Worm (Caenorhabditis elegans) whole organism, mixed stage, embryonic: ENCODE measurements around the gene plpr-1.
A peak's percentile ranks its signal among the peaks of the same experiment; 100 is the strongest.

Source experiments
- M03D4.4 ChIP-seq: sonication (generic microtip); optimal IDR thresholded peaks from 2 replicates; lab custom pipeline; 2017; ENCODE audit warnings: mild to moderate bottlenecking, missing genetic modification characterization, missing compliant biosample characterization
- blmp-1 ChIP-seq: fragments of 150-350 bp; optimal IDR thresholded peaks from 2 replicates; lab custom pipeline; 2014; ENCODE audit warnings: missing biosample characterization, missing genetic modification characterization
- ceh-39 ChIP-seq: fragments of 150-350 bp; optimal IDR thresholded peaks from 2 replicates; lab custom pipeline; 2014; ENCODE audit warnings: missing biosample characterization, missing genetic modification characterization
- ceh-43 ChIP-seq: fragments of 200-800 bp; sonication (Bioruptor generic); optimal IDR thresholded peaks from 2 replicates; lab custom pipeline; 2018; ENCODE audit warnings: mild to moderate bottlenecking, missing genetic modification characterization, moderate library complexity, missing compliant biosample characterization
- ces-1 ChIP-seq: fragments of 150-350 bp; optimal IDR thresholded peaks from 2 replicates; lab custom pipeline; 2014; ENCODE audit warnings: missing biosample characterization, missing genetic modification reagents, missing genetic modification characterization
- drap-1 ChIP-seq: fragments of 200-800 bp; sonication (Bioruptor generic); optimal IDR thresholded peaks from 3 replicates; lab custom pipeline; 2018; ENCODE audit warnings: mild to moderate bottlenecking, missing genetic modification characterization, missing compliant biosample characterization
- elt-1 ChIP-seq: sonication (generic microtip); optimal IDR thresholded peaks from 2 replicates; lab custom pipeline; 2017; ENCODE audit warnings: missing genetic modification characterization, mild to moderate bottlenecking, missing compliant biosample characterization, antibody characterized with exemption, moderate library complexity, borderline replicate concordance; ENCODE audit not compliant: insufficient read depth
- elt-3 ChIP-seq: fragments of 150-350 bp; optimal IDR thresholded peaks from 2 replicates; lab custom pipeline; 2014; ENCODE audit warnings: missing biosample characterization, missing genetic modification characterization
- ham-2 ChIP-seq: fragments of 200-800 bp; sonication (Bioruptor generic); optimal IDR thresholded peaks from 2 replicates; lab custom pipeline; 2018; ENCODE audit warnings: mild to moderate bottlenecking, missing genetic modification characterization, missing compliant biosample characterization
- hlh-1 ChIP-seq: fragments of 150-350 bp; optimal IDR thresholded peaks from 2 replicates; lab custom pipeline; 2014; ENCODE audit warnings: missing biosample characterization, missing genetic modification reagents, missing genetic modification characterization
- lin-13 ChIP-seq: fragments of 150-350 bp; optimal IDR thresholded peaks from 2 replicates; lab custom pipeline; 2014; ENCODE audit warnings: missing biosample characterization, missing genetic modification characterization
- lin-32 ChIP-seq: fragments of 200-800 bp; sonication (Bioruptor generic); optimal IDR thresholded peaks from 2 replicates; lab custom pipeline; 2018; ENCODE audit warnings: mild to moderate bottlenecking, missing genetic modification characterization, missing compliant biosample characterization
- lsy-2 ChIP-seq: fragments of 150-350 bp; optimal IDR thresholded peaks from 2 replicates; lab custom pipeline; 2014; ENCODE audit warnings: missing biosample characterization, missing genetic modification characterization
- mab-5 ChIP-seq: fragments of 150-350 bp; optimal IDR thresholded peaks from 2 replicates; lab custom pipeline; 2014; ENCODE audit warnings: missing biosample characterization, missing genetic modification characterization
- mep-1 ChIP-seq: fragments of 150-350 bp; optimal IDR thresholded peaks from 2 replicates; lab custom pipeline; 2017; ENCODE audit warnings: missing biosample characterization, missing genetic modification reagents, missing genetic modification characterization, inconsistent platforms
- mls-2 ChIP-seq: sonication (generic microtip); optimal IDR thresholded peaks from 2 replicates; lab custom pipeline; 2016; ENCODE audit warnings: mild to moderate bottlenecking, missing genetic modification characterization, moderate library complexity, missing compliant biosample characterization
- nhr-12 ChIP-seq: fragments of 150-350 bp; optimal IDR thresholded peaks from 2 replicates; lab custom pipeline; 2014; ENCODE audit warnings: missing biosample characterization, missing genetic modification characterization
- nhr-2 ChIP-seq: fragments of 150-350 bp; optimal IDR thresholded peaks from 2 replicates; lab custom pipeline; 2014; ENCODE audit warnings: missing biosample characterization, missing genetic modification characterization
- nhr-237 ChIP-seq: fragments of 150-350 bp; optimal IDR thresholded peaks from 2 replicates; lab custom pipeline; 2014; ENCODE audit warnings: missing biosample characterization, missing genetic modification characterization
- nhr-28 ChIP-seq: fragments of 150-350 bp; optimal IDR thresholded peaks from 2 replicates; lab custom pipeline; 2014; ENCODE audit warnings: missing biosample characterization, missing genetic modification characterization
- nhr-76 ChIP-seq: sonication (generic microtip); optimal IDR thresholded peaks from 2 replicates; lab custom pipeline; 2017; ENCODE audit warnings: missing biosample characterization, missing genetic modification characterization
- pha-4 ChIP-seq: fragments of 150-350 bp; optimal IDR thresholded peaks from 2 replicates; lab custom pipeline; 2018; ENCODE audit warnings: missing biosample characterization, missing genetic modification reagents, missing genetic modification characterization
- sptf-1 ChIP-seq: sonication (generic microtip); optimal IDR thresholded peaks from 2 replicates; lab custom pipeline; 2017; ENCODE audit warnings: mild to moderate bottlenecking, missing genetic modification characterization, moderate library complexity, missing compliant biosample characterization
- tbx-8 ChIP-seq: fragments of 200-800 bp; sonication (Bioruptor generic); optimal IDR thresholded peaks from 2 replicates; lab custom pipeline; 2018; ENCODE audit warnings: mild to moderate bottlenecking, missing genetic modification characterization, moderate library complexity, missing compliant biosample characterization
- unc-120 ChIP-seq: sonication (generic microtip); optimal IDR thresholded peaks from 2 replicates; lab custom pipeline; 2017; ENCODE audit warnings: missing genetic modification characterization, missing compliant biosample characterization; ENCODE audit not compliant: poor library complexity, severe bottlenecking
- unc-62 ChIP-seq: fragments of 150-350 bp; optimal IDR thresholded peaks from 2 replicates; lab custom pipeline; 2014; ENCODE audit warnings: missing biosample characterization, missing genetic modification reagents, missing genetic modification characterization
- zip-8 ChIP-seq: fragments of 150-350 bp; optimal IDR thresholded peaks from 2 replicates; lab custom pipeline; 2014; ENCODE audit warnings: missing biosample characterization, missing genetic modification characterization
- ztf-11 ChIP-seq: fragments of 150-350 bp; optimal IDR thresholded peaks from 2 replicates; lab custom pipeline; 2014; ENCODE audit warnings: missing biosample characterization, missing genetic modification characterization

The plpr-1 gene

DNA sequence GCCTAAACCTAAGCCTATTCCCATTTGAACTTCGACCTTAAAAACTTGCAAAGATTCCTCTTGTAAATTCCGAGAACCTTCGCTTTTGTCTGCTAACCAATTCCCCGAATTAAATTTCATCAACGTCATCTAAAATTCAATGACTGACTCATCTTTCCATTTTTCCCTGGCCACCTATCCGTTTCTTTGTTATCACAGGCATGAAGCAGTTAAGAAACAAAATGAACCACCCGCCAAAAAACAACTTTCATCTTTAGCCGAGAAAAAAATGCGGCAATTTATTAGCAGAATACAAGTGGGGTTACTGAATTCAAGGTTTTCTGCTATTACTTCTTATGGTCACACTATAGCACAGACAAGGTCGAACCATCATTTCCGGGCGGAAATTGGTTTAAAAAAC lies 17.4 kb upstream of the plpr-1 start:
- TF ChIP-seq ceh-43 (GFP tag; lab: Kevin White, UChicago) (no peak), unc-62 (GFP tag; lab: Kevin White, UChicago) (no peak), tbx-8 (GFP tag; lab: Kevin White, UChicago) (no peak), sptf-1 (tag; lab: Kevin White, UChicago) (no peak), mls-2 (no peak), blmp-1 (no peak), lin-32 (GFP tag; lab: Kevin White, UChicago) (no peak), ham-2 (GFP tag; lab: Kevin White, UChicago) (no peak), mab-5 (tag; lab: Kevin White, UChicago) (no peak), nhr-237 (tag; lab: Kevin White, UChicago) (no peak), drap-1 (GFP tag; lab: Kevin White, UChicago) (no peak), elt-1 (no peak), nhr-2 (tag; lab: Kevin White, UChicago) (no peak)
- TF ChIP-seq, all 35 proteins: peak for 0

DNA sequence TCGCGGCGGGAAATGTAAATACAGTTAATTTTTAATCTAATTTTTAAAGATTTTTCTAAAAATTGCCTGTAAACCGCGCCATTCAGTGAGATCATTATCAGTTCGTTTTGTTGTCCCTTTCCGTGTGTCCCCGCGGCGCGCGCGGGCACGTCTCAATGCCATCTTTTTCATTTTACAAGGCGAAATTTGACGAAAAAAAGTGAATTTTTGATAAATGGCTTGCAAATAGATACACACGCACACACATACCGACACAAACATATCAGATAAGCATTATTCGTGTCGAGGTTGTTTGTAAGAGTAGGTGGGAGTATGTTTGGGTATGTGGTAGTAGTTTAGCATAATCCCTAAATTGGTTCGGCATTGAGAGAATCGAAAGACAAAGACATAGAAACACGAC lies 16.3 kb upstream of the plpr-1 start:
- no peak for TF ChIP-seq lin-13 (tag; lab: Kevin White, UChicago)
- no peak for TF ChIP-seq elt-3

DNA sequence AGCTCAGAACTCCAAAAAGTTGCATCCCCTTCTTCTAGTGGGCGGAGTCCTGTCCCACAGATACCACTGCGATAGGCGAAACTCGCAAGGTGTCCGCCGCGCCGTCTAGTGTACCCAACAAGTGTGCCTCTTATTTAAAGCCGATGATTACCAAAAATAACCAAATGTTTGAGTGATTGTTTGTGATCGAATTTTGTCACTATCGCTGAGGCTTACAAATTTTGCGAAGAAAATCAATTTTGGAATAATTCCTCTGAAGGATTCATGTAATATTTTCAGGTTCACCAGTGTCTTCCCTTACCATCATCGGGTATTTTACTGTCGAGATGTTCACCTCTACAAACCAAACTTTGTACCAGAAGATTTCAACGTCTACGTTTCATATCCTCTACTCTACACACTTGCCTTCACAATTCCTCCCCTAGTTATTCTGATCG lies 2.0 kb downstream of the plpr-1 start:
- TF ChIP-seq pha-4 (tag; lab: Kevin White, UChicago) (no peak), unc-120 (tag; lab: Kevin White, UChicago) (peak; percentile 1), mep-1 (tag; lab: Kevin White, UChicago) (peak; percentile 10), sptf-1 (tag; lab: Kevin White, UChicago) (peak; percentile 25), ham-2 (GFP tag; lab: Kevin White, UChicago) (no peak), ztf-11 (tag; lab: Kevin White, UChicago) (no peak), hlh-1 (tag; lab: Kevin White, UChicago) (no peak), mab-5 (tag; lab: Kevin White, UChicago) (no peak), ceh-39 (tag; lab: Kevin White, UChicago) (peak; percentile 15), elt-3 (no peak), unc-62 (GFP tag; lab: Kevin White, UChicago) (no peak), lsy-2 (tag; lab: Kevin White, UChicago) (peak; percentile 7), blmp-1 (no peak), nhr-28 (no peak), nhr-12 (tag; lab: Kevin White, UChicago) (no peak), ces-1 (GFP tag; lab: Kevin White, UChicago) (peak; percentile 43), M03D4.4 (tag; lab: Kevin White, UChicago) (no peak), drap-1 (GFP tag; lab: Kevin White, UChicago) (peak; percentile 12)

DNA sequence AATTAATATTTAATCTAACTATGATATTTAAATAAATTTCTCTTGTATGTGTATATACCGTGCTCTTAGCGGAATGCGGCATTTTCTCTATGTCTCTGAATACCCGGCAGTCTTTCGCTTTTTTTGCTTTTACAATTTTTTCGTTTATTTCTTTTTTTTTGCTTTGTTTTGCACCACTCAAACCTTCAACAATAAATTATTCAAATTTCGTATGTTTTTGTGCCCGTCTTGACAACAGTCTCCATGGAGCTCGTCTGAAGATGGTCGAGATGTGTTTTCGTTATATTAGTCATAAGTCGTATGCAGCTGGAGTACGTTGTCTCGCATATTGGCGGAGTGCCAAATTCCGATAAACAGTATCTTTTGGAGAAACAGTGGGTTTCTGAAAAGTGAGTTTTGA lies 4.3 kb downstream of the plpr-1 start, which contains the start of gene T06D8.2:
Gene T06D8.2, plus strand, starts transcription at position 301 of the 400 bp plus-strand sequence.
- TF ChIP-seq nhr-76 (tag; lab: Kevin White, UChicago): no peak
- no peak for TF ChIP-seq nhr-28
- TF ChIP-seq mab-5 (tag; lab: Kevin White, UChicago): no peak
- no peak for TF ChIP-seq zip-8
- TF ChIP-seq ceh-43 (GFP tag; lab: Kevin White, UChicago): no peak
- no peak for TF ChIP-seq elt-3
- no peak for TF ChIP-seq nhr-12 (tag; lab: Kevin White, UChicago)
- TF ChIP-seq unc-120 (tag; lab: Kevin White, UChicago): no peak
- no peak for TF ChIP-seq elt-1
- TF ChIP-seq mep-1 (tag; lab: Kevin White, UChicago): no peak
- no peak for TF ChIP-seq lin-13 (tag; lab: Kevin White, UChicago)
- TF ChIP-seq lsy-2 (tag; lab: Kevin White, UChicago): no peak
- TF ChIP-seq ham-2 (GFP tag; lab: Kevin White, UChicago): no peak
- no peak for TF ChIP-seq pha-4 (tag; lab: Kevin White, UChicago)
- no peak for TF ChIP-seq nhr-2 (tag; lab: Kevin White, UChicago)
- no peak for TF ChIP-seq ces-1 (GFP tag; lab: Kevin White, UChicago)

DNA sequence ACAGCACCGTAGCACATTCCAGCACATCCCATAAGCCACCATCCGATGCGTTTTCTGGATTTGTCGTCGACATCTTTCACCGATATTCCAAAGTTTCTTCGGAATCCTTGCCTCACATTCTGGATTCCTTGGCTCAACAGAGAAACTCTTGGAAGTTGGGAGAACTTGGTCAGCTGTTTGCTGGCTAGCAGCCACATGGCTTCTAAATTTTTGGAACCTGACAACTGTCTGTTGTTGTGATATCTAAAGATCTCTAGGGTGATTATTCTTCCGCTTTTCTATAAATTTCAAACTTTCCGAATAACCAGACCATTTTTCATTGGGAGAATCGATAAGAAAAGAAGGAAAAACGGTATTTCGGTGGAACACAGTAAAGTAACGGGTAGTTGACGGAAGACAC lies 12.6 kb downstream of the plpr-1 start, which contains the start of gene cox-15:
Gene cox-15, minus strand, starts transcription at position 202 of the 400 bp plus-strand sequence.
- TF ChIP-seq hlh-1 (tag; lab: Kevin White, UChicago) (peak; percentile 98), unc-120 (tag; lab: Kevin White, UChicago) (no peak), elt-1 (no peak)

DNA sequence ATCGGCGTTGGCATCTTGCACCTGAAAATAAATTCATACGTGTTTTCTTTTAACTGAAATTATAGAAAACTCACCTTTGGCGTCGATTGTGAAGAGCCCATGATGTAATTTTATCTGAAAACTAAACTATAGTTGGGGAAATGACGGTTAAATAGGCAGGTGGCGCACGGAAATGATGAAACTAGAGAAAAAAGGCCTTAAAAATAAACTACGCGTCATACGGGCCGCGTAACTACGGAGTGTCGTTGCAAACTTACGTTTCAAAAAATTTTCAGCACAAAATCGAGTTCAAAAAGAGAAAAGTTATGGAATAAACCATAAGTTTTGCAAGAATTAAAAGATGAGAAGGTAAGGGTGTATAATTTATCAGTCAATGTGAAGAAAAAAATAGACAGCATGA lies 14.2 kb downstream of the plpr-1 start, which contains the start of gene cchl-1:
Gene cchl-1, minus strand, starts transcription at position 114 of the 400 bp plus-strand sequence.
- no peak for TF ChIP-seq ham-2 (GFP tag; lab: Kevin White, UChicago)
- TF ChIP-seq unc-120 (tag; lab: Kevin White, UChicago): peak; percentile 11
